Worm (Caenorhabditis elegans): ENCODE measurements around the gene F26G1.1.

The F26G1.1 gene

ce11 chrII:4747063-4747462 lies 44.4 kb upstream of the F26G1.1 start:
- TF ChIP-seq ceh-2 (tag; optimal IDR thresholded peaks at IDR 0.05) (no peak), ref-2 (tag; optimal IDR thresholded peaks at IDR 0.05) (no peak), ceh-22 (tag; optimal IDR thresholded peaks at IDR 0.05) (no peak), T23F11.4 (GFP tag; optimal IDR thresholded peaks at IDR 0.05) (no peak), odd-2 (tag; optimal IDR thresholded peaks at IDR 0.05) (no peak), hlh-30 (tag; optimal IDR thresholded peaks at IDR 0.05; ENCODE audit: insufficient read depth) (peak; percentile 22), madf-2 (tag; optimal IDR thresholded peaks at IDR 0.05) (no peak)

- TF ChIP-seq sox-2 (GFP tag; IDR thresholded peaks at IDR 0.05) (no peak), npax-4 (tag; optimal IDR thresholded peaks at IDR 0.05) (no peak), ceh-19 (GFP tag; optimal IDR thresholded peaks at IDR 0.05) (no peak), fax-1 (tag; optimal IDR thresholded peaks at IDR 0.05) (no peak), hlh-30 (tag; optimal IDR thresholded peaks at IDR 0.05; ENCODE audit: insufficient read depth) (no peak)
Measured at ce11 chrII:4747697-4748096, 43.7 kb upstream of the F26G1.1 start.

- TF ChIP-seq unc-42 (tag; optimal IDR thresholded peaks at IDR 0.05) (no peak), dve-1 (tag; optimal IDR thresholded peaks at IDR 0.05) (no peak), pha-4 (tag; optimal IDR thresholded peaks at IDR 0.05) (no peak), nhr-232 (tag; optimal IDR thresholded peaks at IDR 0.05) (no peak), che-1 (tag; optimal IDR thresholded peaks at IDR 0.05) (no peak), unc-3 (GFP tag; conservative IDR thresholded peaks at IDR 0.05) (no peak), unc-3 (tag; optimal IDR thresholded peaks at IDR 0.05) (no peak), elt-2 (tag; optimal IDR thresholded peaks at IDR 0.05) (no peak), hlh-15 (tag; optimal IDR thresholded peaks at IDR 0.05) (no peak), tbx-2 (tag; optimal IDR thresholded peaks at IDR 0.05) (no peak), fkh-10 (GFP tag; optimal IDR thresholded peaks at IDR 0.05) (no peak), nfya-1 (tag; optimal IDR thresholded peaks at IDR 0.05) (no peak), K09A11.1 (tag; optimal IDR thresholded peaks at IDR 0.05; ENCODE audit: insufficient read depth) (no peak), pqm-1 (tag; optimal IDR thresholded peaks at IDR 0.05) (no peak), pros-1 (tag; optimal IDR thresholded peaks at IDR 0.05) (no peak)
Measured at ce11 chrII:4748374-4748773, 43.0 kb upstream of the F26G1.1 start.

DNA sequence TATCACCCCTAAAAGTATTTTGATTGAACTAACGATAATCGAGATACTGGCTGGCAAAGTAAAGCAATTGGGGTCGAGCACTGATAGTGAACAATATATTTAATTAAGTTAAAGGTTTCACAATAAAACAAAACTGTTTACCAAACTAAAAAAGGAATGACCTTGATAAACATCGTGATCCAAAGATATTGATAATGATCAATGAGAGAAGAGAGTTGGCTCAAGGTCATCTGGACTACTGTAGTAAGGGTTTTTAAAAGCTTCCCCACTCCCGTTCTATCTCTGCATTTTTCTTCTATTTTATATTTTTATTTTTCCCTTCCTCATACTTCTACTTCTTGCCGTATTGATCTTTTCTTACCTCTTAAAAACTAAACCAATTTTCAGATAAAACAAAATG lies 41.8 kb upstream of the F26G1.1 start, which contains the start of gene F41C3.2:
Gene F41C3.2, plus strand, starts transcription at position 388 of the 400 bp plus-strand sequence.
- TF ChIP-seq dmd-4 (tag; optimal IDR thresholded peaks at IDR 0.05; ENCODE audit: borderline replicate concordance) (no peak), ceh-24 (tag; optimal IDR thresholded peaks at IDR 0.05) (no peak), F13H6.1 (tag; optimal IDR thresholded peaks at IDR 0.05) (no peak), ets-4 (tag; optimal IDR thresholded peaks at IDR 0.05) (no peak), mec-3 (tag; optimal IDR thresholded peaks at IDR 0.05; ENCODE audit: borderline replicate concordance) (no peak), ceh-30 (tag; optimal IDR thresholded peaks at IDR 0.05) (no peak)

ce11 chrII:4752257-4752728 lies 39.1 kb upstream of the F26G1.1 start, which contains the start of gene F41C3.1:
F41C3.1 (plus strand) TSS chrII:4752307.
- TF ChIP-seq hlh-6 (tag; optimal IDR thresholded peaks at IDR 0.05) (no peak), nfya-1 (tag; optimal IDR thresholded peaks at IDR 0.05) (no peak), F13H6.1 (tag; optimal IDR thresholded peaks at IDR 0.05) (no peak), unc-86 (tag; optimal IDR thresholded peaks at IDR 0.05) (no peak), K09A11.1 (tag; optimal IDR thresholded peaks at IDR 0.05; ENCODE audit: insufficient read depth) (no peak), ceh-9 (tag; optimal IDR thresholded peaks at IDR 0.05) (no peak), fkh-6 (tag; optimal IDR thresholded peaks at IDR 0.05) (no peak), rnt-1 (tag; optimal IDR thresholded peaks at IDR 0.05) (no peak), ceh-14 (tag; optimal IDR thresholded peaks at IDR 0.05) (no peak), unc-42 (tag; optimal IDR thresholded peaks at IDR 0.05) (no peak), C08G9.2 (tag; optimal IDR thresholded peaks at IDR 0.05) (no peak), elt-2 (tag; optimal IDR thresholded peaks at IDR 0.05) (no peak), hlh-8 (tag; optimal IDR thresholded peaks at IDR 0.05) (no peak), fkh-10 (GFP tag; optimal IDR thresholded peaks at IDR 0.05) (no peak), elt-4 (tag; optimal IDR thresholded peaks at IDR 0.05) (no peak), tbx-2 (tag; optimal IDR thresholded peaks at IDR 0.05) (no peak), fax-1 (tag; optimal IDR thresholded peaks at IDR 0.05) (no peak), sox-2 (GFP tag; IDR thresholded peaks at IDR 0.05) (no peak), che-1 (tag; optimal IDR thresholded peaks at IDR 0.05) (no peak)
